Worm (Caenorhabditis elegans): ENCODE data around the gene ttr-9.

ttr-9 gene

DNA sequence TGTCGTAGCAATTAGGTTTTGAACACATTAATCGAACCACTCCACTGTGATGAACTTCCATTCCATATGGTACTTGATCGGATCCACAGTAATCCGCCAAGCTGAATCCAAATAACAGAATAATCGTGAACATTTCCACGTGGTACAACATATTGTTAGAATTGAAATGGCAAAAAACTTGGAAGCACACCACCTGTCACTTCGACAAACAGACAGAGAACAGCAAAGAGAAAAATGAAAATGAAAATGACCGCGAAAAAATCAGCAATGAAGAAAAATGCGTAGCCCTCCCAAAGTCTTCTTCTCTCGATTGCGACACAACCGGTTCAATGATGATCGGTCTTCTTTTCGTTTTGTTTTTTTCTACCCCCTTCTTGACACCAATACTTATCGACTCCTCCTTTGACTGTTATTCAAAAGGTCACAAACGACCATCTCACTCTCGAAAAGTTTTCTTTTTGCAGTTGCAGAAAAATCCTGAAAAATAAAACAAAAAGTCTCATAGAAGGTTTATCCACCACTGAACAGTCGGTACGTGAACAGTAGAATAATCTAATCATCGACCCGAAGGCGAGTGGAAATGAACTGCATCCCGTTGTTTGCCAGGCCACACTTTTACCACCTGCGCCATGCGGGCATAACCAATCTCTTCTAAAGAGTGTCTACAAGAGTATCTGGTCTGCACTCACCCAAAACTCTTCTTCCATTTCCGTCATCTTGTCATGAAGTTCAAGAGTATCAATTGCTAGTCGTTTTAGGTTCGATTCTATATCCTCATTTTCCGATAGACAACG lies 28.8 kb downstream of the ttr-9 start, which contains the start of gene wrt-3:
wrt-3 (minus strand) TSS at position 322 of the 794 bp plus-strand sequence.
- no peak for TF ChIP-seq ceh-91 (GFP tag; IDR thresholded peaks at IDR 0.05)
- peak; percentile 95 for TF ChIP-seq cebp-2 (GFP tag; IDR thresholded peaks at IDR 0.05)
- TF ChIP-seq akir-1 (GFP tag; optimal IDR thresholded peaks at IDR 0.05): peak; percentile 79
- TF ChIP-seq tlf-1 (GFP tag; optimal IDR thresholded peaks at IDR 0.05): peak; percentile 59
- TF ChIP-seq ekl-4 (GFP tag; IDR thresholded peaks at IDR 0.05): no peak; the same call in 1 of the 2 replicates
- TF ChIP-seq attf-6 (GFP tag; IDR thresholded peaks at IDR 0.05): peak; percentile 87
- TF ChIP-seq xnd-1 (tag; optimal IDR thresholded peaks at IDR 0.05): peak; percentile 5
- peak; percentile 78; the same call in 1 of the 2 replicates for TF ChIP-seq hmg-20 (GFP tag; IDR thresholded peaks at IDR 0.05)
- peak; percentile 88 for TF ChIP-seq T07F8.4 (tag; optimal IDR thresholded peaks at IDR 0.05)
- TF ChIP-seq C17E4.6 (GFP tag; IDR thresholded peaks at IDR 0.05): 0 out of 2 replicates have a peak, but pooled peaks have one; percentile 14
- 0 out of 2 replicates have a peak, but pooled peaks have one; percentile 63 for TF ChIP-seq F39B2.1 (GFP tag; IDR thresholded peaks at IDR 0.05)
- peak; percentile 50 for TF ChIP-seq nhr-80 (tag; optimal IDR thresholded peaks at IDR 0.05)
- TF ChIP-seq somi-1 (GFP tag; optimal IDR thresholded peaks at IDR 0.05): peak; percentile 66
- peak; percentile 87 for TF ChIP-seq mes-4 (tag; optimal IDR thresholded peaks at IDR 0.05)
- no peak; the same call in 1 of the 2 replicates for TF ChIP-seq egrh-3 (GFP tag; IDR thresholded peaks at IDR 0.05)
- 0 out of 2 replicates have a peak, but pooled peaks have one; percentile 52 for TF ChIP-seq attf-3 (GFP tag; conservative IDR thresholded peaks at IDR 0.05)
- no peak for TF ChIP-seq B0336.3 (GFP tag; IDR thresholded peaks at IDR 0.05)
- no peak for TF ChIP-seq F10E7.11 (tag; optimal IDR thresholded peaks at IDR 0.05)
- TF ChIP-seq mcd-1 (GFP tag; IDR thresholded peaks at IDR 0.05): no peak; the same call in 1 of the 2 replicates
- no peak for TF ChIP-seq F55B11.4 (tag; optimal IDR thresholded peaks at IDR 0.05; ENCODE audit: borderline replicate concordance, insufficient read depth)
- TF ChIP-seq hsf-1 (GFP tag; IDR thresholded peaks at IDR 0.05): peak; percentile 55; the same call in 1 of the 2 replicates
- TF ChIP-seq egl-44 (GFP tag; IDR thresholded peaks at IDR 0.05): no peak; the same call in 1 of the 2 replicates
- TF ChIP-seq sea-2 (GFP tag; IDR thresholded peaks at IDR 0.05): no peak
- no peak for TF ChIP-seq unc-62 (GFP tag; optimal IDR thresholded peaks at IDR 0.05)
- TF ChIP-seq atf-7 (tag; optimal IDR thresholded peaks at IDR 0.05): peak; percentile 66
- peak; percentile 85 for TF ChIP-seq nhr-179 (tag; optimal IDR thresholded peaks at IDR 0.05)
- peak; percentile 73 for TF ChIP-seq D2030.7 (GFP tag; IDR thresholded peaks at IDR 0.05)
- no peak for TF ChIP-seq lsl-1 (GFP tag; optimal IDR thresholded peaks at IDR 0.05)
- TF ChIP-seq dox-1 (GFP tag; IDR thresholded peaks at IDR 0.05): no peak
- peak; percentile 94 for TF ChIP-seq nhr-27 (tag; optimal IDR thresholded peaks at IDR 0.05)
- no peak for TF ChIP-seq F37B4.10 (GFP tag; IDR thresholded peaks at IDR 0.05)
- TF ChIP-seq mxl-1 (tag; optimal IDR thresholded peaks at IDR 0.05): peak; percentile 88
- peak; percentile 9 for TF ChIP-seq ztf-3 (GFP tag; optimal IDR thresholded peaks at IDR 0.05)
- peak; percentile 96 for TF ChIP-seq snpc-1.3 (tag; optimal IDR thresholded peaks at IDR 0.05; ENCODE audit: insufficient read depth)
- peak; percentile 19 for TF ChIP-seq dpl-1 (GFP tag; optimal IDR thresholded peaks at IDR 0.05)
- TF ChIP-seq die-1 (tag; optimal IDR thresholded peaks at IDR 0.05): peak; percentile 97
- TF ChIP-seq F57A8.1 (GFP tag; optimal IDR thresholded peaks at IDR 0.05): peak; percentile 88
- no peak for TF ChIP-seq Y95B8A.8 (GFP tag; IDR thresholded peaks at IDR 0.05)
- no peak for TF ChIP-seq cebp-1 (GFP tag; IDR thresholded peaks at IDR 0.05)
- no peak for TF ChIP-seq cebp-1 (tag; optimal IDR thresholded peaks at IDR 0.05)
- TF ChIP-seq let-607 (tag; optimal IDR thresholded peaks at IDR 0.05): peak; percentile 65 to 67
- 0 out of 2 replicates have a peak, but pooled peaks have one; percentile 33 for TF ChIP-seq ztf-28 (GFP tag; IDR thresholded peaks at IDR 0.05)
- TF ChIP-seq lin-54 (GFP tag; optimal IDR thresholded peaks at IDR 0.05): peak; percentile 75
- TF ChIP-seq lin-26 (GFP tag; IDR thresholded peaks at IDR 0.05): peak; percentile 98
- TF ChIP-seq lsy-27 (tag; optimal IDR thresholded peaks at IDR 0.05; ENCODE audit: borderline replicate concordance, insufficient read depth): peak; percentile 65
- 0 out of 2 replicates have a peak, but pooled peaks have one; percentile 80 for TF ChIP-seq ceh-58 (GFP tag; IDR thresholded peaks at IDR 0.05)

All from whole organism, young adult.